Fruit fly (Drosophila melanogaster) whole organism, embryonic: Measurements from ENCODE around the gene Zip89B.
A peak's percentile ranks its signal among the peaks of the same experiment; 100 is the strongest.

ENCODE experiments used
- Aef1 ChIP-seq: fragments of 200-800 bp; sonication (Bioruptor generic); IDR thresholded peaks from 3 replicates; pipeline ENCODE4 v1.3.6; 2022; ENCODE audit warnings: missing biosample characterization, missing genetic modification characterization
- B-H1 ChIP-seq: fragments of 200-800 bp; sonication (Bioruptor generic); IDR thresholded peaks from 3 replicates; pipeline ENCODE4 v1.3.6; 2022; ENCODE audit warnings: missing biosample characterization, missing genetic modification characterization
- CG1024 ChIP-seq: fragments of 200-800 bp; sonication (Bioruptor generic); IDR thresholded peaks from 2 replicates; pipeline ENCODE4 v1.3.6; 2022; ENCODE audit warnings: missing biosample characterization, missing genetic modification characterization
- CG10267 ChIP-seq: fragments of 200-800 bp; sonication (Bioruptor generic); optimal IDR thresholded peaks from 2 replicates; lab custom pipeline; 2018; ENCODE audit warnings: missing biosample characterization, mild to moderate bottlenecking, missing genetic modification characterization, moderate library complexity
- CG12299 ChIP-seq: fragments of 200-800 bp; sonication (Bioruptor generic); optimal IDR thresholded peaks from 2 replicates; lab custom pipeline; 2018; ENCODE audit warnings: missing biosample characterization, mild to moderate bottlenecking, missing genetic modification characterization
- CG13123 ChIP-seq: fragments of 200-800 bp; sonication (Bioruptor generic); optimal IDR thresholded peaks from 2 replicates; lab custom pipeline; 2016; ENCODE audit warnings: missing biosample characterization, missing genetic modification characterization
- CG1602 ChIP-seq: fragments of 200-800 bp; sonication (Bioruptor generic); optimal IDR thresholded peaks from 3 replicates; lab custom pipeline; 2016; ENCODE audit warnings: missing biosample characterization, missing genetic modification characterization
- CG16863 ChIP-seq: fragments of 200-800 bp; sonication (Bioruptor generic); optimal IDR thresholded peaks from 3 replicates; lab custom pipeline; 2016; ENCODE audit warnings: missing biosample characterization, missing genetic modification characterization
- CG17612 ChIP-seq: fragments of 200-800 bp; sonication (Bioruptor generic); IDR thresholded peaks from 2 replicates; pipeline ENCODE4 v1.3.6; 2022; ENCODE audit warnings: missing biosample characterization, missing genetic modification characterization
- CG18764 ChIP-seq: fragments of 200-800 bp; sonication (Bioruptor generic); optimal IDR thresholded peaks from 3 replicates; lab custom pipeline; 2016; ENCODE audit warnings: missing biosample characterization, missing genetic modification characterization
- CG2875 ChIP-seq: fragments of 200-800 bp; sonication (Bioruptor generic); optimal IDR thresholded peaks from 2 replicates; lab custom pipeline; 2017; ENCODE audit warnings: missing biosample characterization, mild to moderate bottlenecking, missing genetic modification characterization, missing genetic modification reagents
- CG3065 ChIP-seq: fragments of 200-800 bp; sonication (Bioruptor generic); optimal IDR thresholded peaks from 2 replicates; lab custom pipeline; 2016; ENCODE audit warnings: missing biosample characterization, missing genetic modification characterization
- CG3838 ChIP-seq: fragments of 200-800 bp; sonication (Bioruptor generic); optimal IDR thresholded peaks from 3 replicates; lab custom pipeline; 2016; ENCODE audit warnings: missing biosample characterization, missing genetic modification characterization
- CG3847 ChIP-seq: fragments of 200-800 bp; sonication (Bioruptor generic); IDR thresholded peaks from 2 replicates; pipeline ENCODE4 v1.3.6; 2022; ENCODE audit warnings: missing biosample characterization, missing genetic modification characterization
- CG3995 ChIP-seq: fragments of 200-800 bp; sonication (Bioruptor generic); optimal IDR thresholded peaks from 3 replicates; lab custom pipeline; 2016; ENCODE audit warnings: missing biosample characterization, missing genetic modification characterization
- CG6254 ChIP-seq: fragments of 200-800 bp; sonication (Bioruptor generic); optimal IDR thresholded peaks from 3 replicates; lab custom pipeline; 2017; ENCODE audit warnings: mild to moderate bottlenecking, missing biosample characterization, missing genetic modification reagents, missing genetic modification characterization
- CG6765 ChIP-seq: fragments of 200-800 bp; sonication (Bioruptor generic); optimal IDR thresholded peaks from 3 replicates; lab custom pipeline; 2017; ENCODE audit warnings: missing biosample characterization, mild to moderate bottlenecking, missing genetic modification characterization
- CG7372 ChIP-seq: fragments of 200-800 bp; sonication (Bioruptor generic); IDR thresholded peaks from 2 replicates; pipeline ENCODE4 v1.3.6; 2022; ENCODE audit warnings: missing biosample characterization, missing genetic modification characterization
- CG8924 ChIP-seq: fragments of 200-800 bp; optimal IDR thresholded peaks from 3 replicates; lab custom pipeline; 2019; ENCODE audit warnings: missing biosample characterization, mild to moderate bottlenecking, missing genetic modification characterization, moderate library complexity
- CG8944 ChIP-seq: fragments of 200-800 bp; sonication (Bioruptor generic); optimal IDR thresholded peaks from 3 replicates; lab custom pipeline; 2016; ENCODE audit warnings: missing biosample characterization, missing genetic modification characterization
- HLH4C ChIP-seq: fragments of 200-800 bp; sonication (Bioruptor generic); IDR thresholded peaks from 3 replicates; pipeline ENCODE4 v1.3.6; 2022; ENCODE audit warnings: missing biosample characterization, missing genetic modification characterization; ENCODE audit not compliant: partially characterized antibody
- Hr39 ChIP-seq: fragments of >200 bp; optimal IDR thresholded peaks from 2 replicates; lab custom pipeline; 2017
- Lpt ChIP-seq: fragments of >200 bp; optimal IDR thresholded peaks from 2 replicates; lab custom pipeline; 2018; ENCODE audit warnings: missing biosample characterization, missing genetic modification characterization
- MTF-1 ChIP-seq: fragments of 200-800 bp; sonication (Bioruptor generic); optimal IDR thresholded peaks from 2 replicates; lab custom pipeline; 2018; ENCODE audit warnings: missing biosample characterization, mild to moderate bottlenecking, missing genetic modification characterization, borderline replicate concordance
- Mad ChIP-seq: fragments of 200-800 bp; sonication (Bioruptor generic); optimal IDR thresholded peaks from 2 replicates; lab custom pipeline; 2016; ENCODE audit warnings: missing biosample characterization, missing genetic modification characterization
- Max ChIP-seq: fragments of 200-800 bp; sonication (Bioruptor generic); optimal IDR thresholded peaks from 2 replicates; lab custom pipeline; 2016; ENCODE audit warnings: missing biosample characterization, mild to moderate bottlenecking, missing genetic modification characterization
- Myb ChIP-seq: fragments of 200-800 bp; sonication (Bioruptor generic); optimal IDR thresholded peaks from 2 replicates; lab custom pipeline; 2016; ENCODE audit warnings: missing biosample characterization, missing genetic modification characterization
- Nf-YB ChIP-seq: fragments of 200-800 bp; sonication (Bioruptor generic); optimal IDR thresholded peaks from 3 replicates; lab custom pipeline; 2019; ENCODE audit warnings: missing biosample characterization, mild to moderate bottlenecking, missing genetic modification characterization, moderate library complexity
- Oli ChIP-seq: fragments of 200-800 bp; sonication (Bioruptor generic); optimal IDR thresholded peaks from 2 replicates; lab custom pipeline; 2018; ENCODE audit warnings: missing biosample characterization, mild to moderate bottlenecking, missing genetic modification characterization, moderate library complexity
- Poxn ChIP-seq: fragments of 200-800 bp; sonication (Bioruptor generic); IDR thresholded peaks from 2 replicates; pipeline ENCODE4 v1.3.6; 2022; ENCODE audit warnings: missing biosample characterization, missing genetic modification characterization
- Six4 ChIP-seq: fragments of 200-800 bp; sonication (Bioruptor generic); optimal IDR thresholded peaks from 2 replicates; lab custom pipeline; 2016; ENCODE audit warnings: missing biosample characterization, missing genetic modification characterization
- br ChIP-seq: fragments of >200 bp; optimal IDR thresholded peaks from 2 replicates; lab custom pipeline; 2017
- bsh ChIP-seq, 2 experiments: fragments of 200-800 bp; sonication (Bioruptor generic); optimal IDR thresholded peaks; 2 replicates each; lab custom pipeline; 2017 to 2018; ENCODE audit warnings: mild to moderate bottlenecking in 2 of 2, missing biosample characterization in 2 of 2, missing genetic modification characterization in 2 of 2, moderate library complexity in 1 of 2
- chinmo ChIP-seq: fragments of 200-800 bp; sonication (Bioruptor generic); IDR thresholded peaks from 4 replicates; pipeline ENCODE4 v1.3.6; 2022; ENCODE audit warnings: missing biosample characterization, missing genetic modification characterization; ENCODE audit not compliant: partially characterized antibody
- crol ChIP-seq: fragments of 200-800 bp; sonication (Bioruptor generic); IDR thresholded peaks from 2 replicates; pipeline ENCODE4 v1.3.6; 2022; ENCODE audit warnings: missing biosample characterization, missing genetic modification characterization
- cwo ChIP-seq: fragments of 200-800 bp; sonication (Bioruptor generic); optimal IDR thresholded peaks from 3 replicates; lab custom pipeline; 2017; ENCODE audit warnings: missing biosample characterization, missing genetic modification characterization, mild to moderate bottlenecking, moderate library complexity, missing genetic modification reagents
- dati ChIP-seq: fragments of 200-800 bp; sonication (Bioruptor generic); IDR thresholded peaks from 2 replicates; pipeline ENCODE4 v1.3.6; 2022; ENCODE audit warnings: missing biosample characterization, missing genetic modification characterization
- ems ChIP-seq: fragments of 200-800 bp; sonication (Bioruptor generic); optimal IDR thresholded peaks from 3 replicates; lab custom pipeline; 2016; ENCODE audit warnings: missing biosample characterization, missing genetic modification characterization
- ind ChIP-seq: fragments of 200-800 bp; sonication (Bioruptor generic); optimal IDR thresholded peaks from 3 replicates; lab custom pipeline; 2016; ENCODE audit warnings: missing biosample characterization, missing genetic modification characterization
- jumu ChIP-seq: fragments of 200-800 bp; sonication (Bioruptor generic); optimal IDR thresholded peaks from 3 replicates; lab custom pipeline; 2016; ENCODE audit warnings: missing biosample characterization, missing genetic modification characterization
- kni ChIP-seq: fragments of 200-800 bp; sonication (Bioruptor generic); optimal IDR thresholded peaks from 3 replicates; lab custom pipeline; 2017; ENCODE audit warnings: mild to moderate bottlenecking, missing biosample characterization, missing genetic modification reagents, missing genetic modification characterization
- lab ChIP-seq: fragments of 200-800 bp; sonication (Bioruptor generic); optimal IDR thresholded peaks from 3 replicates; lab custom pipeline; 2017; ENCODE audit warnings: missing biosample characterization, missing genetic modification characterization, mild to moderate bottlenecking, moderate library complexity, missing genetic modification reagents
- lbe ChIP-seq: fragments of 200-800 bp; sonication (Bioruptor generic); optimal IDR thresholded peaks from 2 replicates; lab custom pipeline; 2016; ENCODE audit warnings: missing biosample characterization, mild to moderate bottlenecking, missing genetic modification characterization
- lmd ChIP-seq: fragments of 200-800 bp; sonication (Bioruptor generic); IDR thresholded peaks from 2 replicates; pipeline ENCODE4 v1.3.6; 2022; ENCODE audit warnings: missing biosample characterization, missing genetic modification characterization
- p53 ChIP-seq: fragments of 200-800 bp; sonication (Bioruptor generic); optimal IDR thresholded peaks from 2 replicates; lab custom pipeline; 2016; ENCODE audit warnings: missing biosample characterization, missing genetic modification characterization
- shn ChIP-seq: fragments of 200-800 bp; sonication (Bioruptor generic); optimal IDR thresholded peaks from 3 replicates; lab custom pipeline; 2016; ENCODE audit warnings: missing biosample characterization, missing genetic modification characterization
- so ChIP-seq: fragments of 200-800 bp; sonication (Bioruptor generic); IDR thresholded peaks from 3 replicates; pipeline ENCODE4 v1.3.6; 2022; ENCODE audit warnings: missing biosample characterization, missing genetic modification characterization
- stc ChIP-seq: fragments of 200-800 bp; sonication (Bioruptor generic); IDR thresholded peaks from 2 replicates; pipeline ENCODE4 v1.3.6; 2022; ENCODE audit warnings: missing biosample characterization, missing genetic modification characterization
- vfl ChIP-seq: fragments of 200-800 bp; sonication (Bioruptor generic); optimal IDR thresholded peaks from 2 replicates; lab custom pipeline; 2016; ENCODE audit warnings: missing biosample characterization, missing genetic modification characterization

The Zip89B gene

dm6 chr3R:16280003-16280998, 25.3 kb upstream of the Zip89B start (continued):
- TF ChIP-seq CG12299 (tag; lab: Kevin White, UChicago) (peak; percentile 99), shn (GFP tag; lab: Kevin White, UChicago) (peak; percentile 99), Mad (GFP tag; lab: Kevin White, UChicago) (peak; percentile 99), dati (peak; percentile 99), Oli (tag; lab: Kevin White, UChicago) (peak; percentile 100), CG3847 (GFP tag; lab: Robert Waterston, UW) (peak; percentile 100), HLH4C (GFP tag; lab: Robert Waterston, UW) (no peak), CG1024 (GFP tag; lab: Robert Waterston, UW) (peak; percentile 97), lbe (GFP tag; lab: Kevin White, UChicago) (peak; percentile 99), Nf-YB (GFP tag; lab: Kevin White, UChicago) (peak; percentile 93), lab (peak; percentile 100), so (GFP tag; lab: Robert Waterston, UW) (peak; percentile 99), p53 (GFP tag; lab: Kevin White, UChicago) (peak; percentile 97), cwo (peak; percentile 98), CG18764 (peak; percentile 99), CG10267 (tag; lab: Kevin White, UChicago) (peak; percentile 99), ind (GFP tag; lab: Kevin White, UChicago) (peak; percentile 99), CG2875 (peak; percentile 99), Myb (peak; percentile 94), kni (GFP tag; lab: Kevin White, UChicago) (peak; percentile 100), Poxn (GFP tag; lab: Robert Waterston, UW) (peak; percentile 98), Aef1 (GFP tag; lab: Robert Waterston, UW) (peak; percentile 99), CG6254 (GFP tag; lab: Kevin White, UChicago) (peak; percentile 96), CG13123 (GFP tag; lab: Kevin White, UChicago) (peak; percentile 99), CG3838 (peak; percentile 98), vfl (GFP tag; lab: Kevin White, UChicago) (peak; percentile 98), MTF-1 (GFP tag; lab: Kevin White, UChicago) (peak; percentile 98), bsh (GFP tag; optimal IDR thresholded peaks at IDR 0.05; lab: Kevin White, UChicago) (peak; percentile 95 to 100), CG17612 (GFP tag; lab: Robert Waterston, UW) (peak; percentile 98), lmd (peak; percentile 99), CG8924 (tag; lab: Kevin White, UChicago) (peak; percentile 100), CG7372 (GFP tag; lab: Robert Waterston, UW) (peak; percentile 99), CG3065 (peak; percentile 99), CG16863 (peak; percentile 99), br (lab: Kevin White, UChicago) (no peak), jumu (GFP tag; lab: Kevin White, UChicago) (peak; percentile 99), chinmo (GFP tag; lab: Robert Waterston, UW) (peak; percentile 98), Six4 (GFP tag; lab: Kevin White, UChicago) (peak; percentile 100), B-H1 (GFP tag; lab: Robert Waterston, UW) (peak; percentile 100; the same call in 2 of the 3 replicates), crol (GFP tag; lab: Robert Waterston, UW) (peak; percentile 83), CG1602 (peak; percentile 100), CG6765 (GFP tag; lab: Kevin White, UChicago) (peak; percentile 99), CG8944 (GFP tag; lab: Kevin White, UChicago) (peak; percentile 99), Max (GFP tag; lab: Kevin White, UChicago) (peak; percentile 99), CG3995 (GFP tag; lab: Kevin White, UChicago) (peak; percentile 86), stc (peak; percentile 100), Lpt (GFP tag; lab: Kevin White, UChicago) (no peak), Hr39 (lab: Kevin White, UChicago) (no peak), ems (GFP tag; lab: Kevin White, UChicago) (peak; percentile 99)
